Worm (Caenorhabditis elegans) whole organism, L4 larva: ENCODE measurements around the gene srx-134.

Experiments used
- T20F7.1 ChIP-seq: fragments of 200-800 bp; sonication (Bioruptor generic); optimal IDR thresholded peaks from 2 replicates; lab custom pipeline; 2018; ENCODE audit warnings: mild to moderate bottlenecking, missing genetic modification characterization, missing compliant biosample characterization
- T26A8.4 ChIP-seq: fragments of 200-800 bp; sonication (Bioruptor generic); IDR thresholded peaks from 2 replicates; pipeline ENCODE4 v1.3.6; 2022; ENCODE audit warnings: missing genetic modification characterization, missing compliant biosample characterization
- Y5F2A.4 ChIP-seq: fragments of 200-800 bp; sonication (Bioruptor generic); optimal IDR thresholded peaks from 2 replicates; lab custom pipeline; 2018; ENCODE audit warnings: mild to moderate bottlenecking, missing genetic modification characterization, missing compliant biosample characterization
- aha-1 ChIP-seq: fragments of 150-350 bp; peaks from one replicate; lab custom pipeline; 2014; ENCODE audit warnings: missing biosample characterization, missing genetic modification characterization
- aly-2 ChIP-seq: sonication (generic microtip); optimal IDR thresholded peaks from 2 replicates; lab custom pipeline; 2018; ENCODE audit warnings: missing biosample characterization, missing genetic modification characterization
- daf-16 ChIP-seq, 3 experiments: sonication (generic microtip); optimal IDR thresholded peaks; 2 replicates each; lab custom pipeline; 2016 to 2017; ENCODE audit warnings: missing genetic modification characterization in 3 of 3, missing genetic modification reagents in 3 of 3, mild to moderate bottlenecking in 2 of 3, missing compliant biosample characterization in 2 of 3, missing biosample characterization in 1 of 3, moderate library complexity in 1 of 3
- dve-1 ChIP-seq: sonication (generic microtip); optimal IDR thresholded peaks from 2 replicates; lab custom pipeline; 2017; ENCODE audit warnings: antibody characterized with exemption, mild to moderate bottlenecking, missing genetic modification characterization, missing compliant biosample characterization; ENCODE audit not compliant: insufficient read depth
- egl-27 ChIP-seq: sonication (generic microtip); optimal IDR thresholded peaks from 3 replicates; lab custom pipeline; 2017; ENCODE audit warnings: missing biosample characterization, missing genetic modification reagents, missing genetic modification characterization
- gei-8 ChIP-seq: fragments of 200-800 bp; sonication (Bioruptor generic); optimal IDR thresholded peaks from 2 replicates; lab custom pipeline; 2018; ENCODE audit warnings: mild to moderate bottlenecking, missing genetic modification characterization, missing compliant biosample characterization
- hlh-11 ChIP-seq: fragments of 200-800 bp; sonication (Bioruptor generic); optimal IDR thresholded peaks from 2 replicates; lab custom pipeline; 2018; ENCODE audit warnings: mild to moderate bottlenecking, missing genetic modification characterization, missing compliant biosample characterization
- jun-1 ChIP-seq: fragments of 150-350 bp; optimal IDR thresholded peaks from 2 replicates; lab custom pipeline; 2014; ENCODE audit warnings: missing biosample characterization, missing genetic modification reagents, missing genetic modification characterization
- lin-13 ChIP-seq: fragments of 150-350 bp; optimal IDR thresholded peaks from 2 replicates; lab custom pipeline; 2014; ENCODE audit warnings: missing biosample characterization, missing genetic modification reagents, missing genetic modification characterization
- lin-15B ChIP-seq: fragments of 150-350 bp; sonication (generic microtip); optimal IDR thresholded peaks from 3 replicates; lab custom pipeline; 2014; ENCODE audit warnings: missing biosample characterization, missing genetic modification characterization
- lir-3 ChIP-seq: sonication (generic microtip); optimal IDR thresholded peaks from 2 replicates; lab custom pipeline; 2016; ENCODE audit warnings: mild to moderate bottlenecking, missing genetic modification characterization, missing compliant biosample characterization
- lsy-2 ChIP-seq, 2 experiments: fragments of 150-350 bp in 1 of 2; sonication (generic microtip) in 1 of 2; optimal IDR thresholded peaks; 2 replicates each; lab custom pipeline; 2014 to 2017; ENCODE audit warnings: missing biosample characterization in 2 of 2, missing genetic modification characterization in 2 of 2
- madf-5 ChIP-seq, 2 experiments: fragments of 200-800 bp; sonication (Bioruptor generic); IDR thresholded peaks; 2 replicates each; pipeline ENCODE4 v1.3.6; 2022; ENCODE audit warnings: missing compliant biosample characterization in 2 of 2, missing genetic modification characterization in 2 of 2
- nhr-10 ChIP-seq: fragments of 150-350 bp; optimal IDR thresholded peaks from 2 replicates; lab custom pipeline; 2014; ENCODE audit warnings: missing biosample characterization, missing genetic modification characterization
- nhr-48 ChIP-seq: sonication (generic microtip); optimal IDR thresholded peaks from 2 replicates; lab custom pipeline; 2016; ENCODE audit warnings: mild to moderate bottlenecking, missing genetic modification characterization, missing compliant biosample characterization
- nhr-6 ChIP-seq: fragments of 150-350 bp; optimal IDR thresholded peaks from 2 replicates; lab custom pipeline; 2014; ENCODE audit warnings: missing biosample characterization, missing genetic modification characterization
- set-16 ChIP-seq: fragments of 200-800 bp; sonication (Bioruptor generic); IDR thresholded peaks from 2 replicates; pipeline ENCODE4 v1.3.6; 2022; ENCODE audit warnings: missing genetic modification reagents, missing genetic modification characterization, missing compliant biosample characterization
- unc-62 ChIP-seq, 3 experiments: fragments of 150-350 bp in 1 of 3; sonication (generic microtip); optimal IDR thresholded peaks in 2 of 3; peaks in 1 of 3; 1 replicate in 1 of 3; 2 replicates in 2 of 3; lab custom pipeline; 2014 to 2017; ENCODE audit warnings: missing biosample characterization in 3 of 3, missing genetic modification characterization in 3 of 3, missing genetic modification reagents in 3 of 3, missing genotype in 1 of 3
- vab-7 ChIP-seq: fragments of 200-800 bp; sonication (Bioruptor generic); IDR thresholded peaks from 2 replicates; pipeline ENCODE4 v1.3.6; 2022; ENCODE audit warnings: missing genetic modification reagents, missing genetic modification characterization, missing compliant biosample characterization

Gene srx-134

ce11 chrV:13808462-13808867, 47.8 kb downstream of the srx-134 start (continued):
- TF ChIP-seq egl-27 = no peak
- 0 out of 2 replicates have a peak, but pooled peaks have one; percentile 6 for TF ChIP-seq vab-7 (GFP tag; lab: Robert Waterston, UW)
- TF ChIP-seq set-16 (GFP tag; lab: Robert Waterston, UW) = peak; percentile 17; the same call in 1 of the 2 replicates
- peak; percentile 84 for TF ChIP-seq aha-1
- peak; percentile 92 for TF ChIP-seq nhr-6
- no peak for TF ChIP-seq lin-15B (tag; lab: Kevin White, UChicago)
- peak; percentile 2 for TF ChIP-seq T20F7.1 (GFP tag; lab: Kevin White, UChicago)
- no peak for TF ChIP-seq gei-8
- TF ChIP-seq jun-1 (tag; lab: Kevin White, UChicago) = no peak
- TF ChIP-seq lir-3 (tag; lab: Kevin White, UChicago) = no peak
- TF ChIP-seq T26A8.4 (GFP tag; lab: Robert Waterston, UW) = no peak
- no peak for TF ChIP-seq lin-13
- no peak for TF ChIP-seq madf-5 (GFP tag; IDR thresholded peaks at IDR 0.05; lab: Robert Waterston, UW)

- TF ChIP-seq Y5F2A.4 (GFP tag; lab: Kevin White, UChicago) (no peak), nhr-10 (no peak), aly-2 (tag; lab: Kevin White, UChicago) (no peak), daf-16 (GFP tag; optimal IDR thresholded peaks at IDR 0.05; lab: Kevin White, UChicago) (peak in 1 of 2 experiments; percentile 3), daf-16 (tag; optimal IDR thresholded peaks at IDR 0.05; lab: Kevin White, UChicago) (no peak), lsy-2 (tag; optimal IDR thresholded peaks at IDR 0.05; lab: Kevin White, UChicago) (peak in 1 of 2 experiments; percentile 9), dve-1 (tag; lab: Kevin White, UChicago) (no peak), nhr-48 (no peak), hlh-11 (tag; lab: Kevin White, UChicago) (peak; percentile 1), lin-15B (tag; lab: Kevin White, UChicago) (no peak), unc-62 (GFP tag; optimal IDR thresholded peaks at IDR 0.05 in 1 of 2; lab: Kevin White, UChicago) (no peak), unc-62 (tag; optimal IDR thresholded peaks at IDR 0.05; lab: Kevin White, UChicago) (no peak)
These were observed 49.0 kb downstream of the srx-134 start, which contains the start of gene swan-1 for ce11 chrV:13807232-13807631. swan-1 (minus strand) TSS chrV:13807237.
